Fruit fly (Drosophila melanogaster) whole organism, adult: ENCODE results near the gene Vti1a.
A peak's percentile ranks its signal among the peaks of the same experiment; 100 is the strongest.

Source experiments
- CG11617 ChIP-seq: fragments of 200-800 bp; sonication (Bioruptor generic); optimal IDR thresholded peaks from 2 replicates; lab custom pipeline; 2017; ENCODE audit warnings: mild to moderate bottlenecking, missing biosample characterization, missing genetic modification reagents, missing genetic modification characterization
- CG12768 ChIP-seq: fragments of 200-800 bp; sonication (Bioruptor generic); optimal IDR thresholded peaks from 2 replicates; lab custom pipeline; 2017; ENCODE audit warnings: missing biosample characterization, missing genetic modification characterization, mild to moderate bottlenecking, moderate library complexity, missing genetic modification reagents
- CG14711 ChIP-seq: fragments of 200-800 bp; sonication (Bioruptor generic); optimal IDR thresholded peaks from 2 replicates; lab custom pipeline; 2018; ENCODE audit warnings: missing biosample characterization, mild to moderate bottlenecking, missing genetic modification characterization, moderate library complexity
- CG1620 ChIP-seq: fragments of 200-800 bp; sonication (Bioruptor generic); optimal IDR thresholded peaks from 2 replicates; lab custom pipeline; 2016; ENCODE audit warnings: missing biosample characterization, missing genetic modification characterization
- CG33017 ChIP-seq: fragments of 200-800 bp; sonication (Bioruptor generic); optimal IDR thresholded peaks from 2 replicates; lab custom pipeline; 2018; ENCODE audit warnings: missing biosample characterization, mild to moderate bottlenecking, missing genetic modification characterization, moderate library complexity
- CG5204 ChIP-seq: fragments of 200-800 bp; sonication (Bioruptor generic); optimal IDR thresholded peaks from 2 replicates; lab custom pipeline; 2016; ENCODE audit warnings: missing biosample characterization, missing genetic modification characterization
- CG7045 ChIP-seq: fragments of 200-800 bp; sonication (Bioruptor generic); optimal IDR thresholded peaks from 2 replicates; lab custom pipeline; 2017; ENCODE audit warnings: missing biosample characterization, mild to moderate bottlenecking, missing genetic modification characterization
- CG7101 ChIP-seq: fragments of 200-800 bp; sonication (Bioruptor generic); optimal IDR thresholded peaks from 2 replicates; lab custom pipeline; 2018; ENCODE audit warnings: missing biosample characterization, mild to moderate bottlenecking, missing genetic modification characterization, moderate library complexity
- Clk ChIP-seq: fragments of 200-800 bp; sonication (Bioruptor generic); optimal IDR thresholded peaks from 2 replicates; lab custom pipeline; 2017; ENCODE audit warnings: missing biosample characterization, missing genetic modification characterization
- Crg-1 ChIP-seq: fragments of 200-800 bp; sonication (Bioruptor generic); optimal IDR thresholded peaks from 2 replicates; lab custom pipeline; 2016; ENCODE audit warnings: missing biosample characterization, missing genetic modification characterization
- Hr96 ChIP-seq: fragments of 200-800 bp; sonication (Bioruptor generic); optimal IDR thresholded peaks from 2 replicates; lab custom pipeline; 2016; ENCODE audit warnings: missing biosample characterization, missing genetic modification characterization
- Mnt ChIP-seq: fragments of 200-800 bp; sonication (Bioruptor generic); optimal IDR thresholded peaks from 2 replicates; lab custom pipeline; 2016; ENCODE audit warnings: missing biosample characterization, mild to moderate bottlenecking, missing genetic modification characterization
- bab1 ChIP-seq: fragments of 200-800 bp; sonication (Bioruptor generic); optimal IDR thresholded peaks from 3 replicates; lab custom pipeline; 2019; ENCODE audit warnings: missing biosample characterization, mild to moderate bottlenecking, missing genetic modification characterization, moderate library complexity
- cic ChIP-seq: fragments of 200-800 bp; sonication (Bioruptor generic); optimal IDR thresholded peaks from 2 replicates; lab custom pipeline; 2017; ENCODE audit warnings: missing biosample characterization, mild to moderate bottlenecking, missing genetic modification characterization, moderate library complexity
- cnc ChIP-seq, 2 experiments: fragments of >200 bp; optimal IDR thresholded peaks; 2 replicates each; lab custom pipeline; 2017
- kay ChIP-seq: fragments of 200-800 bp; sonication (Bioruptor generic); peaks from one replicate; lab custom pipeline; 2016; ENCODE audit warnings: missing biosample characterization, missing genetic modification characterization, borderline replicate concordance
- ovo ChIP-seq: fragments of 200-800 bp; sonication (Bioruptor generic); optimal IDR thresholded peaks from 2 replicates; lab custom pipeline; 2016; ENCODE audit warnings: missing biosample characterization, missing genetic modification characterization
- pad ChIP-seq: fragments of 200-800 bp; sonication (Bioruptor generic); optimal IDR thresholded peaks from 3 replicates; lab custom pipeline; 2017; ENCODE audit warnings: missing biosample characterization, missing genetic modification characterization, mild to moderate bottlenecking, moderate library complexity, missing genetic modification reagents
- tj ChIP-seq: fragments of 200-800 bp; sonication (Bioruptor generic); optimal IDR thresholded peaks from 3 replicates; lab custom pipeline; 2017; ENCODE audit warnings: missing biosample characterization, mild to moderate bottlenecking, missing genetic modification characterization, moderate library complexity
- toe ChIP-seq: fragments of 200-800 bp; sonication (Bioruptor generic); optimal IDR thresholded peaks from 2 replicates; lab custom pipeline; 2016; ENCODE audit warnings: missing biosample characterization, missing genetic modification characterization

Gene Vti1a

DNA sequence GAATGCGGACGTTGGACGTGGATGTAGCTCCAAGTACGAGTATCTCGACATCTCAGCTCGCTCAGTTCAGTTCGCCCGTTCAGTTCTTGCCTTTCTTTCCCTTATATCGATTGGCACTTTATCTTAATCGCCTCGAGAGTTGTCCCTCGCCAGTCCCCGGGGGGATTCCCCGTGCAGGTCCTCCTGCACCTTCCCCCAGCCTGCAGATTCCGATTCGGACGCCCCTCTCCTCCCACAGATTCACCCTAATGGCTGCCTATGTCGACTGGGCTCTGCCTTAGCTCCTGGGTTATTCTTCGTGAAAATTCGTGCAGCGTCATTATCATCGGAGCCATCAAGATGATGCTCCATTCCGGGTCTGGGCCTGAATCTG lies 4.3 kb upstream of the Vti1a start:
- TF ChIP-seq toe (GFP tag; lab: Kevin White, UChicago), result no peak
- no peak for TF ChIP-seq CG1620
- TF ChIP-seq CG12768, result no peak
- TF ChIP-seq Mnt (GFP tag; lab: Kevin White, UChicago), result no peak

DNA sequence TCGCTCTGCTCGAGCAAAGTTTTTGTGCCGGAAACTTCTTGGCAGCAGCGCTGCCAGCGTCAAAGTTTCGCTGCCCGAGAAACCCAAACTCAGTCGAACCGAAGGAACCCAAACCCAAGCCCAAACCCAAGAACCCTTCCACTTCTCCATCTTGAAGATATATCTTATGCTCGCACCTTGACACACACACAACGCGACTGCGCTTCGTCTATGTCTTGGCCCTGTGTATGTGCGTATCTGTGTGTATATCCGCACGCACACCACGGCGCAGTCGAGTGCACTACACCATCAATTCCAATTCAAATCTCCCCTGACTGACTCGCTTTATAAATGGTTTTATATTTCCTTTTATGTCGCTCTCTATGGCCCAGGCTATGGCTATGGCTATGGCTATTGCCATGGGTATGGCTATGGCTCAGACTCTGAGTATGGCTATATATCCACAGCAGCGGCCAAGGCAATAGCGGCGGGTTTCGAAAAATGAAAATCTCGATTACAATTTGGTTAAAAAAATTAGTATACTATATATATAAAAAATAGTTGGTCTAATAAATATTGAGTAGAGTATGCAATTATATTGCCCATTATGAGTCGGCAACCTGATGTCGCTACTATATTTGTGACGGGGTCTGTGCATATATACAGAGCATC lies 3.8 kb upstream of the Vti1a start:
- TF ChIP-seq cic (GFP tag; lab: Kevin White, UChicago) (no peak), CG11617 (GFP tag; lab: Kevin White, UChicago) (no peak), toe (GFP tag; lab: Kevin White, UChicago) (no peak), CG5204 (GFP tag; lab: Kevin White, UChicago) (peak; percentile 31), kay (GFP tag; lab: Kevin White, UChicago) (peak; percentile 32), CG7045 (GFP tag; lab: Kevin White, UChicago) (peak; percentile 63), CG14711 (peak; percentile 54), pad (GFP tag; lab: Kevin White, UChicago) (peak; percentile 11), CG12768 (peak; percentile 51), bab1 (no peak), Hr96 (GFP tag; lab: Kevin White, UChicago) (no peak), CG1620 (no peak), Mnt (GFP tag; lab: Kevin White, UChicago) (no peak), CG33017 (tag; lab: Kevin White, UChicago) (peak; percentile 58), ovo (no peak), CG7101 (tag; lab: Kevin White, UChicago) (peak; percentile 58), Crg-1 (GFP tag; lab: Kevin White, UChicago) (no peak), tj (no peak), cnc (optimal IDR thresholded peaks at IDR 0.05; lab: Kevin White, UChicago) (no peak), Clk (GFP tag; lab: Kevin White, UChicago) (no peak)

DNA sequence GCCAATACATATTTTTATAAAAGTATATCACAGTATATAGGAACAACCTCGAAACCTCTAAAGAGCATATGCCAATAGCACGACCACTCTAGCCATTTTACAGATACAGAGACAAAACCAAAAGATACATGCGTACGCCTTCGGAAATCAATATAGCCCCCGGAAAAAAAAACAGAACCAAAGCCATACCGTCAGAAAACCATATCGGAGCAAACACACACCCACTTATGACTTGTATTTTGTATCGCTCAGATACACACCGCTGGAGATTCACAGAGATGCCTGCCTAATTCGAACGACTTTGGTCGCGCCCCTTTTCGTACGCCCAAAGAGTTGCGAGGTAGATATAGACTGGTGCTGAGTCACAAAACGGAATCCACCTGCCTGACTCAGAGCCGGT lies 2.8 kb upstream of the Vti1a start:
- TF ChIP-seq CG33017 (tag; lab: Kevin White, UChicago) (no peak), CG7101 (tag; lab: Kevin White, UChicago) (no peak), Clk (GFP tag; lab: Kevin White, UChicago) (no peak), Hr96 (GFP tag; lab: Kevin White, UChicago) (no peak), pad (GFP tag; lab: Kevin White, UChicago) (no peak)

DNA sequence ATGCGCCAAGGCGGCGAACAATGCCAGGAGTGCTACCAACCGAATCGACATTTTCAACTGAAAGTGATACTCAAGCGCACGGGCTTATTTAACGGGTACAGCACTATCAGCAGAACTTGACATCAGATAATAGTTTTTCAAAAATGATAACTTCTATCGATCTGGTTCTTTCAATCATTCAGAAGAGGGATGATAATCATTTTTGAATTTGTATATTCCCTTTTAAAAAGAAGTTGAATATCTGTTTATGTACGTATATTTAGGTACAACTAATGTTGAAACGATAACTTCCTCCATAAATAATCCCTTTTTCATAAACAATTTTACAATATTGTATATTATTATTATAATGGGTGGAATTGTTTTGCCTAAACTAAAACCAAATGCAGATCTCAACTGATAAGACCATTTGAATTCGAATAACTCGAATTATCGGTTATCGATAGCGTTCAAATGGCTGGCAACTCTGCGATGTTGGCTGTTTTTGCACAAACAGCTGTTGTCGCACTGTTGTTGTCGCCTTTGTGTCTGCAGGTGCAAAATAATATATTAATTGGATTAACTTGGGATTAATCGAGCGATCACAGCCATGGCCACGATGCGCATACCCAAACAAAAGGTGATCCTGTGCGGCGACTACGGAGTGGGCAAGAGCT lies 2.6 kb downstream of the Vti1a start, which contains the start of the genes CG32483 and RabX6:
CG32483 (minus strand) TSS at position 51 of the 656 bp plus-strand sequence.
RabX6 (plus strand) TSS at position 487 of the 656 bp plus-strand sequence.
- TF ChIP-seq CG14711 (peak; percentile 73), Crg-1 (GFP tag; lab: Kevin White, UChicago) (no peak), bab1 (peak; percentile 36)

DNA sequence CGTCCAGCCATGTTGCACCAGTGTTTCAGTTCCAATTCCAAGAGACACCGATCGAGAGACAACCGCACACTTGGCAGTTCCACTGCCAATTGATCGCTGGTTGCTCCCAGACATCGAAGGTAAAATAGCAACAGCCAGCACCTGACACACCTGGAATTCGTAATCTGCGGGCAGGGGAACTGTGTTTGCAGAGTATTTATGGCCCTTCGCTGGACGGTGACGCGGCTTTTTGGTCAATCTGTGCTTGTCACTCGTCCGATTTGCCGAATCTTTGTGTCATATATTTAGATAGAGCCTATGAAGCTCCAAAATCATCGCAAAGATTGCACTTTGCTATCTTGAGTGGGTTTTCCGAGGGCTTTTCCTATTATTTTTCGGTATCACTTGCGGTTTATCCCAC lies 4.9 kb downstream of the Vti1a start, which contains the start of gene hiro:
hiro (minus strand) TSS at position 101 of the 400 bp plus-strand sequence.
- TF ChIP-seq CG12768, result no peak
- TF ChIP-seq CG5204 (GFP tag; lab: Kevin White, UChicago), result no peak
- TF ChIP-seq Clk (GFP tag; lab: Kevin White, UChicago), result no peak
- no peak for TF ChIP-seq CG14711

DNA sequence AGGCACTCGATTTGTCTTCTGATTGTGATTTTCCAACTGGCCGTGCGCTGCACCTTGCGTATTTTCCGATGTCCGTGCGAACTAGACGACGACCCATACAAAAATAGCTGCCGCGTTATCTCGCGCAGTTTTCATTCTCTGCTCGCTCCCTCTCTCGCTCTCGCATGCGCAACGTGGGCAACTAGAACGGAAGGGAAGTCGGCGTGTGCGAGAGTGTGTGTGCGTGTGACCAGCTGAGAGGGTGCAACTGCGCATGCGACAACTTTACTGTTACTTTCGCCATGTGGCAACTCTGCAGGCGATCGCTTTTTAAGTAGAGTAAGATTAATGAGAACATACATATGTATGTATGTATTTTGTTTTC lies 7.3 kb downstream of the Vti1a start, which contains the start of gene ebd1:
ebd1 (minus strand) TSS at position 109 of the 364 bp plus-strand sequence.
- TF ChIP-seq toe (GFP tag; lab: Kevin White, UChicago), result no peak
- no peak for TF ChIP-seq CG7045 (GFP tag; lab: Kevin White, UChicago)
- TF ChIP-seq Crg-1 (GFP tag; lab: Kevin White, UChicago), result no peak
- peak; percentile 31 for TF ChIP-seq tj
- TF ChIP-seq ovo, result peak; percentile 92
- no peak for TF ChIP-seq CG12768
- TF ChIP-seq CG7101 (tag; lab: Kevin White, UChicago), result no peak
- no peak for TF ChIP-seq bab1
- TF ChIP-seq kay (GFP tag; lab: Kevin White, UChicago), result no peak
- TF ChIP-seq Clk (GFP tag; lab: Kevin White, UChicago), result no peak
- peak; percentile 30 for TF ChIP-seq pad (GFP tag; lab: Kevin White, UChicago)
- peak; percentile 52 for TF ChIP-seq CG14711
- TF ChIP-seq CG33017 (tag; lab: Kevin White, UChicago), result no peak
- peak; percentile 25 for TF ChIP-seq Mnt (GFP tag; lab: Kevin White, UChicago)
- TF ChIP-seq cnc (optimal IDR thresholded peaks at IDR 0.05; lab: Kevin White, UChicago), result no peak

DNA sequence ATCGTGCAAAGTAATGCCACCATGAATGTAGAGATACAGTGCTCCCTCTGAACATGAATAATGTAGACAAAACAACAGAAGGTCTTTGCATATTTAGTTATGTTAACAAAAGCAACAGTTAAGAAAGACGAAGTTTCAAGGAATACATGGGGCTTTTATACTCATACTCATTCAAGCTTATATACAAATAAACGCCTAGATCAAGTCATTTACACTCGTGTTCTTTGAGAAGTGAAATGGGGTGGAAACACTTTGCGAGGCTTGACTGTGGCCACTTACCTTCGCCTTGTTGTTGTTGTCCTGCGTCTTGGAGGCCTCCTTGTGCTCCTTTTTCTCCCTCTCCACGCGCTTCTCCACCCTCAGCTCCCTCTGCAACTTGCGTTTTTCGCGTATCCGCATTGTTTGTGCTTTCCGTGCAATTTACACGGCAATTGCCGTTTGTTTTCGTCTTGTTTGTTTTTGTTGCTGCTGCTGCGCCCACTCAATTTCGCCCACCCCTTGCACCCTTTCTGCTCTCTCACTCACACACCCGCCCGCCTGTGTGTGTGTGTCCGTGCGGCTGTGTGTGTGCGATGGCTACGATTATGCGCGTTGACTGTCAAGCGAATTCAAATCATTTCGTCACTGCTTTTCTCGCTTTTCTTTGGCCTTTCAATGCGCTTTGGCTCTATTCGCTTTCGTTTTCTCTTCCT lies 7.8 kb downstream of the Vti1a start:
- TF ChIP-seq cic (GFP tag; lab: Kevin White, UChicago) (no peak), Clk (GFP tag; lab: Kevin White, UChicago) (no peak), Mnt (GFP tag; lab: Kevin White, UChicago) (peak; percentile 1), Hr96 (GFP tag; lab: Kevin White, UChicago) (peak; percentile 3), tj (peak; percentile 56), CG7045 (GFP tag; lab: Kevin White, UChicago) (no peak)
